Worm (Caenorhabditis elegans) whole organism, L1 larva: ENCODE results near the gene R151.1.

ENCODE experiments used
- hpl-2 ChIP-seq: fragments of 150-350 bp; optimal IDR thresholded peaks from 2 replicates; lab custom pipeline; 2014; ENCODE audit warnings: missing biosample characterization, missing genetic modification reagents, missing genetic modification characterization
- lsy-2 ChIP-seq, 2 experiments: fragments of 150-350 bp; optimal IDR thresholded peaks; 2 replicates each; lab custom pipeline; 2014; ENCODE audit warnings: missing biosample characterization in 2 of 2, missing genetic modification characterization in 2 of 2
- mdl-1 ChIP-seq, 2 experiments: fragments of 150-350 bp; optimal IDR thresholded peaks; 2 replicates each; lab custom pipeline; 2014 to 2017; ENCODE audit warnings: missing biosample characterization in 2 of 2, missing genetic modification characterization in 2 of 2, inconsistent platforms in 1 of 2

DNA sequence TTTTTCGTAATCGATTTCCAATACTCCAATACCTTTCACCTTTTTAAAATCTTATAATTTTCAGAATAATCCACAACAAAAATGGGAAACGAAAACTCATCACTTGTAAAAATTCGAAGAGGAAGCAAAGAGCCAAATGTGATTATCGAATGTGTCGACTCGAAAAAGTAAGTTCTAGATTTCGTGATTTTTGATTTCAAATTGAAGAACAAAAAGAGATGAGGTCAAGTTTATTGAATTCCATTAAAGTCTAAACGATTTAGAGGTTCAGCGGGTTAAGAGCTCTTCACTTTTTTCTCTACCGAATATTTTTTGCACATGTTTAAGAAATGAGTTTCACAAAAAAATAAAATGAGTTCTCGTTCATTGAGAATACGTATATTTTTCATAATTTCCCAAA is 42.6 kb downstream of the R151.1 start, which contains the start of gene B0361.4:
- no peak for TF ChIP-seq mdl-1 (tag; optimal IDR thresholded peaks at IDR 0.05; lab: Kevin White, UChicago)
- no peak for TF ChIP-seq hpl-2 (GFP tag; lab: Kevin White, UChicago)
- TF ChIP-seq lsy-2 (tag; optimal IDR thresholded peaks at IDR 0.05; lab: Kevin White, UChicago), result no peak
